Fruit fly (Drosophila melanogaster): Measurements from ENCODE around the gene fh.

fh gene

DNA sequence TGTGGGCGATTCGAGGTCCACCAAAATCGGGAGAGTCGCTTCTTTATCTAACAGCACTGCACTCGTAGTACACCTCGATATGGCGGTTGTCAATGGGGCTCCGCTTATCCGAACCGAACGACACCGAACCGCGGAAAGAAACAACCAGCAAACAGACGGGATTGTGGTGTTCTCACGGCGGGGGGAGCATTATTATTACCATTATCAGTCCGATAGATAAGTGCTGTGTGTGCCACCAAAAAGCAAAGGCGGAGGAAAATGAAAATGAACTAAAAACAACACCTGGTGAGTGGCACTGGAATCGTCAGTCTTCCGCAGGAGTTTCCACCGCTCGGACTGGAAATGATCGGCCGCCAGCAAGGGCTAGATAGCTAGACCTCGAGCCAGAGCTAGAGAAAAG, 40.5 kb downstream of the fh start, which contains the start of gene AP-1gamma (continued):
- no peak for TF ChIP-seq corto (GFP tag; optimal IDR thresholded peaks at IDR 0.05)
- TF ChIP-seq pum (GFP tag; optimal IDR thresholded peaks at IDR 0.05), result no peak
- TF ChIP-seq Hey (tag; optimal IDR thresholded peaks at IDR 0.05), result no peak
- no peak for TF ChIP-seq tgo (GFP tag; IDR thresholded peaks at IDR 0.05)
- TF ChIP-seq CG15011 (GFP tag; optimal IDR thresholded peaks at IDR 0.05), result no peak
- no peak for TF ChIP-seq Doc3 (GFP tag; IDR thresholded peaks at IDR 0.05; ENCODE audit: partially characterized antibody)
- peak; percentile 91 for TF ChIP-seq exex (tag; optimal IDR thresholded peaks at IDR 0.05)
- peak; percentile 78 for TF ChIP-seq mirr (GFP tag; optimal IDR thresholded peaks at IDR 0.05)
- no peak for TF ChIP-seq CG7963 (GFP tag; IDR thresholded peaks at IDR 0.05; ENCODE audit: partially characterized antibody)
- TF ChIP-seq CG2129 (GFP tag; IDR thresholded peaks at IDR 0.05; ENCODE audit: partially characterized antibody), result no peak
- TF ChIP-seq Poxn (GFP tag; IDR thresholded peaks at IDR 0.05), result no peak
- TF ChIP-seq CG17385 (GFP tag; optimal IDR thresholded peaks at IDR 0.05), result no peak
- no peak for TF ChIP-seq CG15269 (tag; optimal IDR thresholded peaks at IDR 0.05)
- peak; percentile 72 for TF ChIP-seq pfk (GFP tag; optimal IDR thresholded peaks at IDR 0.05)
- TF ChIP-seq E2f1 (GFP tag; IDR thresholded peaks at IDR 0.05), result no peak
- TF ChIP-seq wor (GFP tag; IDR thresholded peaks at IDR 0.05), result no peak
- no peak for TF ChIP-seq run (tag; optimal IDR thresholded peaks at IDR 0.05)
- no peak for TF ChIP-seq br (optimal IDR thresholded peaks at IDR 0.05)
- TF ChIP-seq Hr51 (GFP tag; optimal IDR thresholded peaks at IDR 0.05), result no peak
- no peak for TF ChIP-seq disco-r (GFP tag; optimal IDR thresholded peaks at IDR 0.05)
- TF ChIP-seq crp (GFP tag; optimal IDR thresholded peaks at IDR 0.05), result no peak
- no peak for TF ChIP-seq CG11398 (GFP tag; optimal IDR thresholded peaks at IDR 0.05)
- no peak for TF ChIP-seq C15 (GFP tag; IDR thresholded peaks at IDR 0.05)
- TF ChIP-seq toy (GFP tag; IDR thresholded peaks at IDR 0.05), result no peak
- no peak for TF ChIP-seq NfI (GFP tag; optimal IDR thresholded peaks at IDR 0.05)
- no peak for TF ChIP-seq Kr (GFP tag; optimal IDR thresholded peaks at IDR 0.05)
- TF ChIP-seq GATAe (GFP tag; conservative IDR thresholded peaks at IDR 0.05), result peak; percentile 33; the same call in 1 of the 2 replicates
- no peak for TF ChIP-seq stwl (tag; optimal IDR thresholded peaks at IDR 0.05)
- TF ChIP-seq pita (GFP tag; optimal IDR thresholded peaks at IDR 0.05), result no peak
- TF ChIP-seq bigmax (GFP tag; optimal IDR thresholded peaks at IDR 0.05), result no peak
- TF ChIP-seq Ada2b (GFP tag; IDR thresholded peaks at IDR 0.05), result no peak
- TF ChIP-seq Neu2 (GFP tag; optimal IDR thresholded peaks at IDR 0.05; ENCODE audit: borderline replicate concordance), result no peak
- no peak for TF ChIP-seq CG6272 (GFP tag; IDR thresholded peaks at IDR 0.05)
- peak; percentile 82 for TF ChIP-seq Deaf1 (tag; optimal IDR thresholded peaks at IDR 0.05)
- peak; percentile 86 for TF ChIP-seq CG6175 (GFP tag; IDR thresholded peaks at IDR 0.05)
- no peak for TF ChIP-seq CG3407 (GFP tag; optimal IDR thresholded peaks at IDR 0.05)
- no peak for TF ChIP-seq sisA (GFP tag; IDR thresholded peaks at IDR 0.05)
- no peak for TF ChIP-seq CG17186 (GFP tag; optimal IDR thresholded peaks at IDR 0.05)
- peak; percentile 93 for TF ChIP-seq sug (tag; optimal IDR thresholded peaks at IDR 0.05)
- no peak for TF ChIP-seq insv (GFP tag; optimal IDR thresholded peaks at IDR 0.05)
- TF ChIP-seq CG10267 (tag; optimal IDR thresholded peaks at IDR 0.05), result no peak

- no peak for TF ChIP-seq abd-A (tag; optimal IDR thresholded peaks at IDR 0.05)
- no peak for TF ChIP-seq ab (GFP tag; optimal IDR thresholded peaks at IDR 0.05)
- no peak for TF ChIP-seq Sox102F (GFP tag; optimal IDR thresholded peaks at IDR 0.05)
- peak; percentile 17 for TF ChIP-seq CG12659 (GFP tag; optimal IDR thresholded peaks at IDR 0.05)
- TF ChIP-seq CG4424 (GFP tag; optimal IDR thresholded peaks at IDR 0.05), result peak; percentile 6
- TF ChIP-seq Dll (GFP tag; IDR thresholded peaks at IDR 0.05; ENCODE audit: partially characterized antibody), result peak; percentile 83
- TF ChIP-seq luna (GFP tag; optimal IDR thresholded peaks at IDR 0.05), result no peak
- TF ChIP-seq CG31365 (tag; optimal IDR thresholded peaks at IDR 0.05), result no peak
- TF ChIP-seq CG10462 (GFP tag; optimal IDR thresholded peaks at IDR 0.05), result no peak
- no peak for TF ChIP-seq CG3838 (GFP tag; optimal IDR thresholded peaks at IDR 0.05)
- no peak for TF ChIP-seq jing (GFP tag; optimal IDR thresholded peaks at IDR 0.05)
- TF ChIP-seq Ptx1 (GFP tag; IDR thresholded peaks at IDR 0.05), result no peak
Observed at dm6 chrX:9106775-9107283, 42.0 kb downstream of the fh start, which contains the start of gene Arfrp1. Gene Arfrp1, plus strand, starts transcription at chrX:9107069.
